Worm (Caenorhabditis elegans) whole organism, L4 larva: Measurements from ENCODE around the gene K10C2.14.

ENCODE experiments used
- R02D3.7 ChIP-seq: fragments of 150-350 bp; sonication (generic microtip); optimal IDR thresholded peaks from 3 replicates; lab custom pipeline; 2014; ENCODE audit warnings: missing biosample characterization, missing genetic modification characterization
- Y75B8A.6 ChIP-seq: fragments of 200-800 bp; sonication (Bioruptor generic); IDR thresholded peaks from 2 replicates; pipeline ENCODE4 v1.3.6; 2022; ENCODE audit warnings: missing genetic modification reagents, missing genetic modification characterization, missing compliant biosample characterization
- ceh-28 ChIP-seq: fragments of 150-350 bp; optimal IDR thresholded peaks from 2 replicates; lab custom pipeline; 2014; ENCODE audit warnings: missing biosample characterization, missing genetic modification reagents, missing genetic modification characterization
- daf-8 ChIP-seq: fragments of 200-800 bp; sonication (Bioruptor generic); IDR thresholded peaks from 2 replicates; pipeline ENCODE4 v1.3.6; 2022; ENCODE audit warnings: missing genetic modification characterization, missing compliant biosample characterization
- lin-13 ChIP-seq: fragments of 150-350 bp; optimal IDR thresholded peaks from 2 replicates; lab custom pipeline; 2014; ENCODE audit warnings: missing biosample characterization, missing genetic modification reagents, missing genetic modification characterization
- lin-15B ChIP-seq: fragments of 150-350 bp; sonication (generic microtip); optimal IDR thresholded peaks from 3 replicates; lab custom pipeline; 2014; ENCODE audit warnings: missing biosample characterization, missing genetic modification characterization
- nhr-25 ChIP-seq: sonication (generic microtip); optimal IDR thresholded peaks from 2 replicates; lab custom pipeline; 2017; ENCODE audit warnings: missing genetic modification characterization, mild to moderate bottlenecking, missing compliant biosample characterization, antibody characterized with exemption, moderate library complexity, borderline replicate concordance; ENCODE audit not compliant: insufficient read depth
- skn-1 ChIP-seq: fragments of 150-350 bp; optimal IDR thresholded peaks from 2 replicates; lab custom pipeline; 2014; ENCODE audit warnings: missing biosample characterization, missing genetic modification characterization
- ztf-7 ChIP-seq: fragments of 150-350 bp; optimal IDR thresholded peaks from 2 replicates; lab custom pipeline; 2014; ENCODE audit warnings: missing biosample characterization, missing genetic modification characterization

- TF ChIP-seq ceh-28 (no peak), lin-13 (no peak), ztf-7 (tag; lab: Kevin White, UChicago) (no peak), skn-1 (tag; lab: Kevin White, UChicago) (no peak), nhr-25 (tag; lab: Kevin White, UChicago) (no peak), Y75B8A.6 (GFP tag; lab: Robert Waterston, UW) (no peak), R02D3.7 (tag; lab: Kevin White, UChicago) (no peak), daf-8 (GFP tag; lab: Robert Waterston, UW) (no peak), lin-15B (no peak)
Measured at ce11 chrX:6473698-6474314, 33.4 kb upstream of the K10C2.14 start, which contains the start of the genes C15B12.4 and C15B12.8.
